Fruit fly (Drosophila melanogaster): ENCODE results near the gene Sxl.

Gene Sxl

dm6 chrX:7095292-7095911 lies 2.5 kb downstream of the Sxl start (continued):
- TF ChIP-seq CG15479 (GFP tag; optimal IDR thresholded peaks at IDR 0.05) (no peak), CG4730 (GFP tag; IDR thresholded peaks at IDR 0.05) (peak; percentile 56), Mes4 (GFP tag; optimal IDR thresholded peaks at IDR 0.05) (peak; percentile 49), Taf1 (GFP tag; IDR thresholded peaks at IDR 0.05) (peak; percentile 25; the same call in 1 of the 2 replicates), NC2β (GFP tag; optimal IDR thresholded peaks at IDR 0.05) (peak; percentile 55), CG5953 (GFP tag; IDR thresholded peaks at IDR 0.05) (peak; percentile 72), crol (GFP tag; IDR thresholded peaks at IDR 0.05) (no peak), Ptx1 (GFP tag; IDR thresholded peaks at IDR 0.05) (peak; percentile 88), CG8478 (optimal IDR thresholded peaks at IDR 0.05) (no peak), bsh (GFP tag; optimal IDR thresholded peaks at IDR 0.05) (peak in 1 of 2 experiments; percentile 86), gce (GFP tag; IDR thresholded peaks at IDR 0.05) (peak; percentile 70; the same call in 1 of the 3 replicates), CG12391 (tag; optimal IDR thresholded peaks at IDR 0.05) (peak; percentile 76), Dek (tag; optimal IDR thresholded peaks at IDR 0.05) (peak; percentile 72), Bteb2 (GFP tag; optimal IDR thresholded peaks at IDR 0.05) (peak; percentile 51), Asciz (GFP tag; optimal IDR thresholded peaks at IDR 0.05) (peak; percentile 76), insv (GFP tag; optimal IDR thresholded peaks at IDR 0.05) (no peak), dati (GFP tag; IDR thresholded peaks at IDR 0.05) (peak; percentile 77), NFAT (GFP tag; IDR thresholded peaks at IDR 0.05) (peak; percentile 48; the same call in 1 of the 2 replicates), CG2116 (GFP tag; optimal IDR thresholded peaks at IDR 0.05) (peak; percentile 10), twi (tag; optimal IDR thresholded peaks at IDR 0.05) (peak; percentile 16), CG13624 (GFP tag; optimal IDR thresholded peaks at IDR 0.05) (peak; percentile 73), CG6175 (GFP tag; IDR thresholded peaks at IDR 0.05) (peak; percentile 53; the same call in 1 of the 3 replicates), CG18764 (GFP tag; optimal IDR thresholded peaks at IDR 0.05) (peak; percentile 61), Hand (GFP tag; optimal IDR thresholded peaks at IDR 0.05) (no peak), CG7556 (GFP tag; optimal IDR thresholded peaks at IDR 0.05) (peak; percentile 46), Ets65A (GFP tag) (peak; percentile 87), Sry-δ (GFP tag; optimal IDR thresholded peaks at IDR 0.05) (peak; percentile 37), CG17802 (tag; optimal IDR thresholded peaks at IDR 0.05) (peak; percentile 55), CG7928 (GFP tag; optimal IDR thresholded peaks at IDR 0.05) (peak; percentile 43), CG7271 (tag; optimal IDR thresholded peaks at IDR 0.05) (peak; percentile 3), klu (GFP tag; IDR thresholded peaks at IDR 0.05) (no peak), CG6854 (GFP tag; optimal IDR thresholded peaks at IDR 0.05) (peak; percentile 36), CG3995 (GFP tag; optimal IDR thresholded peaks at IDR 0.05) (peak; percentile 23), Dbx (GFP tag; IDR thresholded peaks at IDR 0.05) (0 out of 3 replicates have a peak, but pooled peaks have one; percentile 43), Fer3 (tag; optimal IDR thresholded peaks at IDR 0.05) (peak; percentile 77), pzg (GFP tag; optimal IDR thresholded peaks at IDR 0.05) (no peak), slou (GFP tag; optimal IDR thresholded peaks at IDR 0.05) (peak; percentile 3), salm (tag; optimal IDR thresholded peaks at IDR 0.05) (peak; percentile 69), CG17612 (GFP tag; IDR thresholded peaks at IDR 0.05) (peak; percentile 19; the same call in 1 of the 2 replicates), CG34376 (GFP tag; optimal IDR thresholded peaks at IDR 0.05) (peak; percentile 56), Kr (GFP tag; optimal IDR thresholded peaks at IDR 0.05) (no peak), gt (GFP tag; IDR thresholded peaks at IDR 0.05) (no peak), Poxn (GFP tag; IDR thresholded peaks at IDR 0.05) (no peak), Hmr (GFP tag; optimal IDR thresholded peaks at IDR 0.05) (peak; percentile 58), amos (GFP tag; IDR thresholded peaks at IDR 0.05; ENCODE audit: partially characterized antibody) (no peak), Dp (GFP tag; optimal IDR thresholded peaks at IDR 0.05) (no peak), Atf-2 (GFP tag; optimal IDR thresholded peaks at IDR 0.05) (peak; percentile 65), CG4328 (GFP tag; optimal IDR thresholded peaks at IDR 0.05) (peak; percentile 50), nmo (GFP tag; optimal IDR thresholded peaks at IDR 0.05) (peak; percentile 72), ro (GFP tag; IDR thresholded peaks at IDR 0.05) (peak; percentile 27; the same call in 1 of the 2 replicates)
